Worm (Caenorhabditis elegans) whole organism, L3 larva: ENCODE data around the gene ifg-1.

Experiments
- R02D3.7 ChIP-seq: fragments of 150-350 bp; optimal IDR thresholded peaks from 2 replicates; lab custom pipeline; 2014; ENCODE audit warnings: missing biosample characterization, missing genetic modification characterization
- ZK546.5 ChIP-seq: sonication (generic microtip); optimal IDR thresholded peaks from 2 replicates; lab custom pipeline; 2017; ENCODE audit warnings: missing biosample characterization, missing genetic modification characterization
- aly-2 ChIP-seq: fragments of 150-350 bp; optimal IDR thresholded peaks from 2 replicates; lab custom pipeline; 2014; ENCODE audit warnings: missing biosample characterization, missing genetic modification characterization
- ama-1 ChIP-seq: fragments of 150-350 bp; optimal IDR thresholded peaks from 2 replicates; lab custom pipeline; 2018
- ceh-16 ChIP-seq: sonication (generic microtip); optimal IDR thresholded peaks from 2 replicates; lab custom pipeline; 2017; ENCODE audit warnings: missing biosample characterization, missing genetic modification characterization
- ceh-28 ChIP-seq: fragments of 150-350 bp; optimal IDR thresholded peaks from 2 replicates; lab custom pipeline; 2014; ENCODE audit warnings: missing biosample characterization, missing genetic modification reagents, missing genetic modification characterization
- ceh-82 ChIP-seq: fragments of 150-350 bp; optimal IDR thresholded peaks from 2 replicates; lab custom pipeline; 2014; ENCODE audit warnings: missing biosample characterization, missing genetic modification characterization
- ceh-9 ChIP-seq: sonication (generic microtip); optimal IDR thresholded peaks from 2 replicates; lab custom pipeline; 2018; ENCODE audit warnings: missing biosample characterization, missing genetic modification characterization
- daf-12 ChIP-seq: fragments of 150-350 bp; optimal IDR thresholded peaks from 2 replicates; lab custom pipeline; 2014; ENCODE audit warnings: missing biosample characterization, missing genetic modification reagents, missing genetic modification characterization
- egl-27 ChIP-seq: sonication (generic microtip); optimal IDR thresholded peaks from 4 replicates; lab custom pipeline; 2017; ENCODE audit warnings: missing biosample characterization, missing genetic modification reagents, missing genetic modification characterization
- egl-5 ChIP-seq: fragments of 150-350 bp; optimal IDR thresholded peaks from 2 replicates; lab custom pipeline; 2017; ENCODE audit warnings: missing biosample characterization, missing genetic modification reagents, missing genetic modification characterization, inconsistent platforms
- elt-1 ChIP-seq: fragments of 150-350 bp; optimal IDR thresholded peaks from 2 replicates; lab custom pipeline; 2014; ENCODE audit warnings: missing biosample characterization, missing genetic modification characterization
- elt-2 ChIP-seq: sonication (generic microtip); optimal IDR thresholded peaks from 2 replicates; lab custom pipeline; 2016; ENCODE audit warnings: missing genetic modification reagents, mild to moderate bottlenecking, missing genetic modification characterization, missing compliant biosample characterization
- elt-3 ChIP-seq, 3 experiments: fragments of 150-350 bp in 1 of 3; sonication (generic microtip) in 2 of 3; optimal IDR thresholded peaks; 2 replicates in 2 of 3; 4 replicates in 1 of 3; lab custom pipeline; 2014 to 2017; ENCODE audit warnings: missing biosample characterization in 3 of 3, missing genetic modification characterization in 3 of 3
- eor-1 ChIP-seq, 2 experiments: fragments of 150-350 bp; optimal IDR thresholded peaks; 2 replicates each; lab custom pipeline; 2014 to 2018; ENCODE audit warnings: missing biosample characterization in 2 of 2, missing genetic modification characterization in 2 of 2
- fkh-10 ChIP-seq: sonication (generic microtip); optimal IDR thresholded peaks from 2 replicates; lab custom pipeline; 2017; ENCODE audit warnings: missing biosample characterization, missing genetic modification reagents, missing genetic modification characterization
- fkh-2 ChIP-seq: fragments of 150-350 bp; optimal IDR thresholded peaks from 2 replicates; lab custom pipeline; 2014; ENCODE audit warnings: missing biosample characterization, missing genetic modification reagents, missing genetic modification characterization
- fos-1 ChIP-seq: fragments of 150-350 bp; optimal IDR thresholded peaks from 2 replicates; lab custom pipeline; 2014; ENCODE audit warnings: missing biosample characterization, missing genetic modification characterization
- hmg-11 ChIP-seq: sonication (generic microtip); optimal IDR thresholded peaks from 2 replicates; lab custom pipeline; 2016; ENCODE audit warnings: missing genetic modification characterization, missing compliant biosample characterization
- jun-1 ChIP-seq: fragments of 150-350 bp; optimal IDR thresholded peaks from 2 replicates; lab custom pipeline; 2014; ENCODE audit warnings: missing biosample characterization, missing genetic modification reagents, missing genetic modification characterization
- lin-15B ChIP-seq: fragments of 150-350 bp; optimal IDR thresholded peaks from 2 replicates; lab custom pipeline; 2014; ENCODE audit warnings: missing biosample characterization, missing genetic modification characterization
- lin-39 ChIP-seq: fragments of 150-350 bp; optimal IDR thresholded peaks from 2 replicates; lab custom pipeline; 2018; ENCODE audit warnings: missing biosample characterization, missing genetic modification reagents, missing genetic modification characterization
- lsy-12 ChIP-seq: sonication (generic microtip); optimal IDR thresholded peaks from 2 replicates; lab custom pipeline; 2016; ENCODE audit warnings: mild to moderate bottlenecking, missing genetic modification characterization, missing compliant biosample characterization
- mdl-1 ChIP-seq: fragments of 150-350 bp; optimal IDR thresholded peaks from 2 replicates; lab custom pipeline; 2014; ENCODE audit warnings: missing biosample characterization, missing genetic modification characterization
- mml-1 ChIP-seq: fragments of 150-350 bp; sonication (generic microtip); optimal IDR thresholded peaks from 3 replicates; lab custom pipeline; 2014; ENCODE audit warnings: missing biosample characterization, missing genetic modification characterization
- nfya-1 ChIP-seq: sonication (generic microtip); optimal IDR thresholded peaks from 2 replicates; lab custom pipeline; 2017; ENCODE audit warnings: missing genetic modification characterization, mild to moderate bottlenecking, missing compliant biosample characterization, antibody characterized with exemption, moderate library complexity; ENCODE audit not compliant: insufficient read depth
- nhr-11 ChIP-seq: fragments of 150-350 bp; optimal IDR thresholded peaks from 2 replicates; lab custom pipeline; 2014; ENCODE audit warnings: missing biosample characterization, missing genetic modification characterization
- nhr-12 ChIP-seq: fragments of 150-350 bp; optimal IDR thresholded peaks from 2 replicates; lab custom pipeline; 2014; ENCODE audit warnings: missing biosample characterization, missing genetic modification characterization
- nhr-23 ChIP-seq: fragments of 150-350 bp; optimal IDR thresholded peaks from 2 replicates; lab custom pipeline; 2014; ENCODE audit warnings: missing biosample characterization, missing genetic modification reagents, missing genetic modification characterization
- nhr-237 ChIP-seq: fragments of 150-350 bp; optimal IDR thresholded peaks from 2 replicates; lab custom pipeline; 2014; ENCODE audit warnings: missing biosample characterization, missing genetic modification characterization
- nhr-25 ChIP-seq: sonication (generic microtip); optimal IDR thresholded peaks from 2 replicates; lab custom pipeline; 2017; ENCODE audit warnings: missing biosample characterization, missing genetic modification characterization
- nhr-28 ChIP-seq: fragments of 150-350 bp; optimal IDR thresholded peaks from 2 replicates; lab custom pipeline; 2014; ENCODE audit warnings: missing biosample characterization, missing genetic modification characterization
- nhr-43 ChIP-seq: sonication (generic microtip); optimal IDR thresholded peaks from 2 replicates; lab custom pipeline; 2016; ENCODE audit warnings: mild to moderate bottlenecking, missing genetic modification characterization, missing compliant biosample characterization; ENCODE audit not compliant: poor library complexity, severe bottlenecking
- nhr-67 ChIP-seq: fragments of 150-350 bp; optimal IDR thresholded peaks from 2 replicates; lab custom pipeline; 2014; ENCODE audit warnings: missing biosample characterization, missing genetic modification characterization
- nhr-76 ChIP-seq: fragments of 150-350 bp; sonication (generic microtip); optimal IDR thresholded peaks from 5 replicates; lab custom pipeline; 2014; ENCODE audit warnings: missing biosample characterization, missing genetic modification characterization
- nhr-77 ChIP-seq: fragments of 150-350 bp; optimal IDR thresholded peaks from 2 replicates; lab custom pipeline; 2014; ENCODE audit warnings: missing biosample characterization, missing genetic modification characterization
- pha-4 ChIP-seq: fragments of 150-350 bp; optimal IDR thresholded peaks from 2 replicates; lab custom pipeline; 2014; ENCODE audit warnings: missing biosample characterization, missing genetic modification reagents, missing genetic modification characterization
- pqm-1 ChIP-seq: fragments of 150-350 bp; optimal IDR thresholded peaks from 2 replicates; lab custom pipeline; 2017; ENCODE audit warnings: missing biosample characterization, missing genetic modification characterization, inconsistent platforms
- sea-2 ChIP-seq: fragments of 150-350 bp; sonication (generic microtip); optimal IDR thresholded peaks from 4 replicates; lab custom pipeline; 2014; ENCODE audit warnings: missing biosample characterization, missing genetic modification reagents, missing genetic modification characterization
- skn-1 ChIP-seq: fragments of 150-350 bp; optimal IDR thresholded peaks from 2 replicates; lab custom pipeline; 2014; ENCODE audit warnings: missing biosample characterization, missing genetic modification characterization
- snpc-4 ChIP-seq: fragments of 150-350 bp; optimal IDR thresholded peaks from 2 replicates; lab custom pipeline; 2014; ENCODE audit warnings: missing biosample characterization, missing genetic modification characterization
- tbx-2 ChIP-seq: sonication (generic microtip); optimal IDR thresholded peaks from 2 replicates; lab custom pipeline; 2016; ENCODE audit warnings: mild to moderate bottlenecking, missing genetic modification characterization, missing compliant biosample characterization
- unc-39 ChIP-seq: sonication (generic microtip); optimal IDR thresholded peaks from 4 replicates; lab custom pipeline; 2017; ENCODE audit warnings: missing biosample characterization, missing genetic modification characterization
- unc-62 ChIP-seq: fragments of 150-350 bp; sonication (generic microtip); optimal IDR thresholded peaks from 4 replicates; lab custom pipeline; 2014; ENCODE audit warnings: missing biosample characterization, missing genetic modification reagents, missing genetic modification characterization
- zag-1 ChIP-seq: fragments of 150-350 bp; optimal IDR thresholded peaks from 2 replicates; lab custom pipeline; 2014; ENCODE audit warnings: missing biosample characterization, missing genetic modification characterization
- ztf-11 ChIP-seq: fragments of 150-350 bp; optimal IDR thresholded peaks from 2 replicates; lab custom pipeline; 2014; ENCODE audit warnings: missing biosample characterization, missing genetic modification characterization
- ztf-4 ChIP-seq: fragments of 150-350 bp; optimal IDR thresholded peaks from 2 replicates; lab custom pipeline; 2014; ENCODE audit warnings: missing biosample characterization, missing genetic modification characterization

ifg-1 gene

DNA sequence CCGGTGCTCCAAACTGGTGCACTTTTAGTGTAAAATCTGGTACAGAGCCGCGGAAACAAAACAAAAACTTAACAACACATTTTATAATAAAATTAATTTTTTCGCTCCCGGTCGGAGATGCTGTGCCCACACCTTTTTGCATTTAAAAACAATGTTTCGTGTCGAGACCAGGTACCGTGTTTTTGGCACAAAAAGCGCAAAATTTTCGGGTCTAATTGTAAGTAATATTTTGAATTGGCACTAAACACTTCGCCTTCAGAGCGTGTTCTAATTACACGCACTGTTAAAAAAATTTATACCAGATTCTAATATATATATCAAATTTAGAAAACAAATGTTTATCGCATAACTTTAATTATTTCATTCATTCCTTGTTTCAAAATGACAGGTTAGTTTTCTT, 35.6 kb upstream of the ifg-1 start, which contains the start of gene dylt-3:
TSS of gene dylt-3 (plus strand) at position 301 of the 400 bp plus-strand sequence.
- no peak for TF ChIP-seq nhr-237 (tag; lab: Kevin White, UChicago)
- TF ChIP-seq nhr-76 = no peak
- TF ChIP-seq unc-39 (tag; lab: Kevin White, UChicago) = no peak
- TF ChIP-seq R02D3.7 (tag; lab: Kevin White, UChicago) = no peak
- TF ChIP-seq ztf-11 (tag; lab: Kevin White, UChicago) = no peak
- TF ChIP-seq jun-1 = no peak
- TF ChIP-seq nhr-12 (tag; lab: Kevin White, UChicago) = no peak
- TF ChIP-seq nhr-23 = no peak

ce11 chrII:8185016-8185493, 32.0 kb upstream of the ifg-1 start, which contains the start of the genes mig-5 and cct-1:
Gene mig-5, minus strand, starts transcription at chrII:8185023.
Gene cct-1, plus strand, starts transcription at chrII:8185443.
- TF ChIP-seq tbx-2 (tag; lab: Kevin White, UChicago) (peak; percentile 91), unc-39 (tag; lab: Kevin White, UChicago) (no peak), elt-3 (tag; optimal IDR thresholded peaks at IDR 0.05; lab: Kevin White, UChicago) (peak in 2 of 3 experiments; percentile 20 to 79), nhr-43 (tag; lab: Kevin White, UChicago) (peak; percentile 98), jun-1 (peak; percentile 95), zag-1 (tag; lab: Kevin White, UChicago) (peak; percentile 81), fkh-2 (no peak), elt-2 (tag; lab: Kevin White, UChicago) (peak; percentile 80), nhr-28 (tag; lab: Kevin White, UChicago) (peak; percentile 62), nhr-76 (peak; percentile 35), nhr-12 (tag; lab: Kevin White, UChicago) (no peak), skn-1 (peak; percentile 96), aly-2 (tag; lab: Kevin White, UChicago) (peak; percentile 91), lin-39 (peak; percentile 96), pha-4 (peak; percentile 99), ztf-11 (tag; lab: Kevin White, UChicago) (no peak), elt-1 (tag; lab: Kevin White, UChicago) (peak; percentile 86), egl-5 (peak; percentile 98), nfya-1 (peak; percentile 99), pqm-1 (tag; lab: Kevin White, UChicago) (peak; percentile 92), ZK546.5 (tag; lab: Kevin White, UChicago) (peak; percentile 52), daf-12 (tag; lab: Kevin White, UChicago) (peak; percentile 30), nhr-77 (peak; percentile 93), eor-1 (tag; optimal IDR thresholded peaks at IDR 0.05; lab: Kevin White, UChicago) (no peak), nhr-25 (peak; percentile 94), egl-27 (tag; lab: Kevin White, UChicago) (peak; percentile 29), lsy-12 (tag; lab: Kevin White, UChicago) (peak; percentile 96), nhr-237 (tag; lab: Kevin White, UChicago) (no peak), ceh-82 (tag; lab: Kevin White, UChicago) (peak; percentile 96), lin-15B (tag; lab: Kevin White, UChicago) (peak; percentile 99), ztf-4 (tag; lab: Kevin White, UChicago) (no peak), hmg-11 (tag; lab: Kevin White, UChicago) (peak; percentile 96), sea-2 (GFP tag; lab: Kevin White, UChicago) (no peak), mdl-1 (tag; lab: Kevin White, UChicago) (peak; percentile 62), ceh-28 (tag; lab: Kevin White, UChicago) (peak; percentile 94), snpc-4 (tag; lab: Kevin White, UChicago) (peak; percentile 86), mml-1 (tag; lab: Kevin White, UChicago) (no peak), fos-1 (peak; percentile 20), R02D3.7 (tag; lab: Kevin White, UChicago) (peak; percentile 95), nhr-11 (tag; lab: Kevin White, UChicago) (peak; percentile 92), nhr-23 (peak; percentile 99), nhr-67 (tag; lab: Kevin White, UChicago) (no peak), unc-62 (peak; percentile 86), ceh-9 (tag; lab: Kevin White, UChicago) (no peak), ama-1 (peak; percentile 77), ceh-16 (tag; lab: Kevin White, UChicago) (peak; percentile 48), fkh-10 (peak; percentile 91)
